Fruit fly (Drosophila melanogaster) whole organism, adult: Measurements from ENCODE around the gene Fibp.

Experiments
- CG12768 ChIP-seq: fragments of 200-800 bp; sonication (Bioruptor generic); optimal IDR thresholded peaks from 2 replicates; lab custom pipeline; 2017; ENCODE audit warnings: missing biosample characterization, missing genetic modification characterization, mild to moderate bottlenecking, moderate library complexity, missing genetic modification reagents
- CG7101 ChIP-seq: fragments of 200-800 bp; sonication (Bioruptor generic); optimal IDR thresholded peaks from 2 replicates; lab custom pipeline; 2018; ENCODE audit warnings: missing biosample characterization, mild to moderate bottlenecking, missing genetic modification characterization, moderate library complexity
- Clk ChIP-seq: fragments of 200-800 bp; sonication (Bioruptor generic); optimal IDR thresholded peaks from 2 replicates; lab custom pipeline; 2017; ENCODE audit warnings: missing biosample characterization, missing genetic modification characterization
- Mnt ChIP-seq: fragments of 200-800 bp; sonication (Bioruptor generic); optimal IDR thresholded peaks from 2 replicates; lab custom pipeline; 2016; ENCODE audit warnings: missing biosample characterization, mild to moderate bottlenecking, missing genetic modification characterization
- cic ChIP-seq: fragments of 200-800 bp; sonication (Bioruptor generic); optimal IDR thresholded peaks from 2 replicates; lab custom pipeline; 2017; ENCODE audit warnings: missing biosample characterization, mild to moderate bottlenecking, missing genetic modification characterization, moderate library complexity
- ovo ChIP-seq: fragments of 200-800 bp; sonication (Bioruptor generic); optimal IDR thresholded peaks from 2 replicates; lab custom pipeline; 2016; ENCODE audit warnings: missing biosample characterization, missing genetic modification characterization
- pad ChIP-seq: fragments of 200-800 bp; sonication (Bioruptor generic); optimal IDR thresholded peaks from 3 replicates; lab custom pipeline; 2017; ENCODE audit warnings: missing biosample characterization, missing genetic modification characterization, mild to moderate bottlenecking, moderate library complexity, missing genetic modification reagents

- TF ChIP-seq pad (GFP tag; lab: Kevin White, UChicago) (no peak), CG7101 (tag; lab: Kevin White, UChicago) (no peak), Mnt (no peak), CG12768 (no peak), Clk (GFP tag; lab: Kevin White, UChicago) (no peak), cic (GFP tag; lab: Kevin White, UChicago) (no peak), ovo (GFP tag; lab: Kevin White, UChicago) (no peak)
Measured at dm6 chr3L:19867238-19867637, 49.5 kb upstream of the Fibp start.
